Fruit fly (Drosophila melanogaster) whole organism, embryonic: ENCODE data around the gene CG44261.

Experiments
- B-H2 ChIP-seq: fragments of 200-800 bp; sonication (Bioruptor generic); optimal IDR thresholded peaks from 2 replicates; lab custom pipeline; 2018; ENCODE audit warnings: missing biosample characterization, mild to moderate bottlenecking, missing genetic modification characterization
- BtbVII ChIP-seq: fragments of 200-800 bp; sonication (Bioruptor generic); optimal IDR thresholded peaks from 3 replicates; lab custom pipeline; 2017; ENCODE audit warnings: missing biosample characterization, mild to moderate bottlenecking, missing genetic modification characterization
- CG10209 ChIP-seq: fragments of 200-800 bp; sonication (Bioruptor generic); optimal IDR thresholded peaks from 3 replicates; lab custom pipeline; 2017; ENCODE audit warnings: missing biosample characterization, mild to moderate bottlenecking, missing genetic modification characterization, missing genetic modification reagents
- CG10267 ChIP-seq: fragments of 200-800 bp; sonication (Bioruptor generic); optimal IDR thresholded peaks from 2 replicates; lab custom pipeline; 2018; ENCODE audit warnings: missing biosample characterization, mild to moderate bottlenecking, missing genetic modification characterization, moderate library complexity
- CG12744 ChIP-seq: fragments of 200-800 bp; sonication (Bioruptor generic); optimal IDR thresholded peaks from 2 replicates; lab custom pipeline; 2016; ENCODE audit warnings: missing biosample characterization, missing genetic modification characterization
- CG13296 ChIP-seq: fragments of 200-800 bp; sonication (Bioruptor generic); optimal IDR thresholded peaks from 3 replicates; lab custom pipeline; 2018; ENCODE audit warnings: missing biosample characterization, mild to moderate bottlenecking, missing genetic modification characterization
- CG14710 ChIP-seq: fragments of 200-800 bp; sonication (Bioruptor generic); optimal IDR thresholded peaks from 3 replicates; lab custom pipeline; 2019; ENCODE audit warnings: missing biosample characterization, mild to moderate bottlenecking, missing genetic modification characterization, moderate library complexity
- CG1529 ChIP-seq: fragments of 200-800 bp; sonication (Bioruptor generic); optimal IDR thresholded peaks from 3 replicates; lab custom pipeline; 2018; ENCODE audit warnings: missing biosample characterization, missing genetic modification characterization
- CG30020 ChIP-seq: fragments of 200-800 bp; optimal IDR thresholded peaks from 2 replicates; lab custom pipeline; 2019; ENCODE audit warnings: missing biosample characterization, mild to moderate bottlenecking, missing genetic modification characterization, moderate library complexity
- CG31441 ChIP-seq: fragments of 200-800 bp; sonication (Bioruptor generic); IDR thresholded peaks from 2 replicates; pipeline ENCODE4 v1.3.6; 2022; ENCODE audit warnings: missing biosample characterization, missing genetic modification characterization
- CG34224 ChIP-seq: fragments of 200-800 bp; sonication (Bioruptor generic); IDR thresholded peaks from 3 replicates; pipeline ENCODE4 v1.3.6; 2022; ENCODE audit warnings: missing biosample characterization, missing genetic modification characterization; ENCODE audit not compliant: partially characterized antibody
- CG3838 ChIP-seq: fragments of 200-800 bp; sonication (Bioruptor generic); optimal IDR thresholded peaks from 3 replicates; lab custom pipeline; 2016; ENCODE audit warnings: missing biosample characterization, missing genetic modification characterization
- CG3995 ChIP-seq: fragments of 200-800 bp; sonication (Bioruptor generic); optimal IDR thresholded peaks from 3 replicates; lab custom pipeline; 2016; ENCODE audit warnings: missing biosample characterization, missing genetic modification characterization
- CG42726 ChIP-seq: fragments of 200-800 bp; sonication (Bioruptor generic); IDR thresholded peaks from 2 replicates; pipeline ENCODE4 v1.3.6; 2022; ENCODE audit warnings: missing biosample characterization, missing genetic modification characterization; ENCODE audit not compliant: partially characterized antibody
- CG4424 ChIP-seq: fragments of 200-800 bp; sonication (Bioruptor generic); optimal IDR thresholded peaks from 3 replicates; lab custom pipeline; 2016; ENCODE audit warnings: missing biosample characterization, missing genetic modification characterization
- CG5953 ChIP-seq: fragments of 200-800 bp; sonication (Bioruptor generic); IDR thresholded peaks from 2 replicates; pipeline ENCODE4 v1.3.6; 2022; ENCODE audit warnings: missing biosample characterization, missing genetic modification characterization
- CoRest ChIP-seq: fragments of 200-800 bp; sonication (Bioruptor generic); optimal IDR thresholded peaks from 3 replicates; lab custom pipeline; 2018; ENCODE audit warnings: missing biosample characterization, mild to moderate bottlenecking, missing genetic modification characterization, moderate library complexity
- CrebB ChIP-seq: fragments of 200-800 bp; sonication (Bioruptor generic); optimal IDR thresholded peaks from 3 replicates; lab custom pipeline; 2018; ENCODE audit warnings: missing biosample characterization, mild to moderate bottlenecking, missing genetic modification characterization
- Dll ChIP-seq: fragments of 200-800 bp; sonication (Bioruptor generic); IDR thresholded peaks from 4 replicates; pipeline ENCODE4 v1.3.6; 2022; ENCODE audit warnings: missing biosample characterization, missing genetic modification characterization; ENCODE audit not compliant: partially characterized antibody
- Fer1 ChIP-seq: fragments of 200-800 bp; sonication (Bioruptor generic); optimal IDR thresholded peaks from 2 replicates; lab custom pipeline; 2017; ENCODE audit warnings: missing biosample characterization, mild to moderate bottlenecking, missing genetic modification characterization
- GATAe ChIP-seq: fragments of 200-800 bp; sonication (Bioruptor generic); conservative IDR thresholded peaks from 2 replicates; pipeline ENCODE4 v1.3.6; 2022; ENCODE audit warnings: missing biosample characterization, missing genetic modification characterization
- HLH4C ChIP-seq: fragments of 200-800 bp; sonication (Bioruptor generic); IDR thresholded peaks from 3 replicates; pipeline ENCODE4 v1.3.6; 2022; ENCODE audit warnings: missing biosample characterization, missing genetic modification characterization; ENCODE audit not compliant: partially characterized antibody
- Hsf ChIP-seq: fragments of 200-800 bp; sonication (Bioruptor generic); optimal IDR thresholded peaks from 3 replicates; lab custom pipeline; 2016; ENCODE audit warnings: missing biosample characterization, missing genetic modification characterization
- Med ChIP-seq: fragments of 200-800 bp; sonication (Bioruptor generic); peaks from one replicate; lab custom pipeline; 2016; ENCODE audit warnings: missing biosample characterization, missing genetic modification characterization, mild to moderate bottlenecking, inconsistent platforms, moderate library complexity
- Mes4 ChIP-seq: fragments of 200-800 bp; sonication (Bioruptor generic); optimal IDR thresholded peaks from 2 replicates; lab custom pipeline; 2016; ENCODE audit warnings: missing biosample characterization, missing genetic modification characterization
- Mrtf ChIP-seq: fragments of 200-800 bp; sonication (Bioruptor generic); IDR thresholded peaks from 3 replicates; pipeline ENCODE4 v1.3.6; 2022; ENCODE audit warnings: missing biosample characterization, missing genetic modification characterization
- Optix ChIP-seq: fragments of 200-800 bp; sonication (Bioruptor generic); IDR thresholded peaks from 3 replicates; pipeline ENCODE4 v1.3.6; 2022; ENCODE audit warnings: missing biosample characterization, missing genetic modification characterization
- Sin3A ChIP-seq: fragments of >200 bp; optimal IDR thresholded peaks from 2 replicates; lab custom pipeline; 2018
- Sox100B ChIP-seq: fragments of 200-800 bp; sonication (Bioruptor generic); optimal IDR thresholded peaks from 3 replicates; lab custom pipeline; 2018; ENCODE audit warnings: missing biosample characterization, mild to moderate bottlenecking, missing genetic modification characterization
- Spps ChIP-seq: fragments of 200-800 bp; sonication (Bioruptor generic); optimal IDR thresholded peaks from 2 replicates; lab custom pipeline; 2018; ENCODE audit warnings: missing biosample characterization, mild to moderate bottlenecking, missing genetic modification characterization
- Tbp ChIP-seq: fragments of >200 bp; optimal IDR thresholded peaks from 2 replicates; lab custom pipeline; 2018; ENCODE audit warnings: missing biosample characterization, missing genetic modification characterization
- br ChIP-seq: fragments of >200 bp; optimal IDR thresholded peaks from 2 replicates; lab custom pipeline; 2017
- dysf ChIP-seq: fragments of 200-800 bp; sonication (Bioruptor generic); IDR thresholded peaks from 3 replicates; pipeline ENCODE4 v1.3.6; 2022; ENCODE audit warnings: missing biosample characterization, missing genetic modification characterization
- en ChIP-seq: fragments of 200-800 bp; sonication (Bioruptor generic); optimal IDR thresholded peaks from 2 replicates; lab custom pipeline; 2016; ENCODE audit warnings: missing biosample characterization, missing genetic modification characterization
- fd102C ChIP-seq: fragments of 200-800 bp; sonication (Bioruptor generic); optimal IDR thresholded peaks from 2 replicates; lab custom pipeline; 2018; ENCODE audit warnings: missing biosample characterization, mild to moderate bottlenecking, missing genetic modification characterization, moderate library complexity
- ham ChIP-seq: fragments of 200-800 bp; sonication (Bioruptor generic); IDR thresholded peaks from 2 replicates; pipeline ENCODE4 v1.3.6; 2022; ENCODE audit warnings: missing biosample characterization, missing genetic modification characterization
- hbn ChIP-seq: fragments of 200-800 bp; sonication (Bioruptor generic); IDR thresholded peaks from 2 replicates; pipeline ENCODE4 v1.3.6; 2022; ENCODE audit warnings: missing biosample characterization, missing genetic modification characterization; ENCODE audit not compliant: partially characterized antibody
- inv ChIP-seq: fragments of 200-800 bp; sonication (Bioruptor generic); IDR thresholded peaks from 2 replicates; pipeline ENCODE4 v1.3.6; 2022; ENCODE audit warnings: missing biosample characterization, missing genetic modification characterization; ENCODE audit not compliant: partially characterized antibody
- lola ChIP-seq, 3 experiments: fragments of >200 bp in 2 of 3; fragments of 200-800 bp in 1 of 3; sonication (Bioruptor generic) in 1 of 3; optimal IDR thresholded peaks; 2 replicates each; lab custom pipeline; 2017 to 2019; ENCODE audit warnings: missing biosample characterization in 3 of 3, missing genetic modification characterization in 3 of 3, mild to moderate bottlenecking in 1 of 3, moderate library complexity in 1 of 3
- maf-S ChIP-seq: fragments of 200-800 bp; sonication (Bioruptor generic); optimal IDR thresholded peaks from 2 replicates; lab custom pipeline; 2016; ENCODE audit warnings: missing biosample characterization, missing genetic modification characterization
- nau ChIP-seq: fragments of 200-800 bp; sonication (Bioruptor generic); optimal IDR thresholded peaks from 3 replicates; lab custom pipeline; 2017; ENCODE audit warnings: missing biosample characterization, mild to moderate bottlenecking, missing genetic modification characterization, missing genetic modification reagents
- nmo ChIP-seq: fragments of 200-800 bp; sonication (Bioruptor generic); optimal IDR thresholded peaks from 2 replicates; lab custom pipeline; 2018; ENCODE audit warnings: missing biosample characterization, mild to moderate bottlenecking, missing genetic modification characterization, moderate library complexity
- org-1 ChIP-seq: fragments of 200-800 bp; sonication (Bioruptor generic); optimal IDR thresholded peaks from 2 replicates; lab custom pipeline; 2017; ENCODE audit warnings: missing biosample characterization, missing genetic modification characterization
- pzg ChIP-seq: fragments of 200-800 bp; sonication (Bioruptor generic); optimal IDR thresholded peaks from 3 replicates; lab custom pipeline; 2018; ENCODE audit warnings: missing biosample characterization, mild to moderate bottlenecking, missing genetic modification characterization, moderate library complexity
- slp2 ChIP-seq: fragments of 200-800 bp; sonication (Bioruptor generic); optimal IDR thresholded peaks from 2 replicates; lab custom pipeline; 2016; ENCODE audit warnings: missing biosample characterization, missing genetic modification characterization
- sqz ChIP-seq: fragments of 200-800 bp; sonication (Bioruptor generic); optimal IDR thresholded peaks from 3 replicates; lab custom pipeline; 2018; ENCODE audit warnings: missing biosample characterization, mild to moderate bottlenecking, missing genetic modification characterization
- tup ChIP-seq: fragments of 200-800 bp; sonication (Bioruptor generic); optimal IDR thresholded peaks from 2 replicates; lab custom pipeline; 2016; ENCODE audit warnings: missing biosample characterization, mild to moderate bottlenecking, missing genetic modification characterization, moderate library complexity
- unc-4 ChIP-seq: fragments of 200-800 bp; sonication (Bioruptor generic); IDR thresholded peaks from 2 replicates; pipeline ENCODE4 v1.3.6; 2022; ENCODE audit warnings: missing biosample characterization, missing genetic modification characterization; ENCODE audit not compliant: partially characterized antibody
- vvl ChIP-seq: fragments of 200-800 bp; sonication (Bioruptor generic); IDR thresholded peaks from 2 replicates; pipeline ENCODE4 v1.3.6; 2022; ENCODE audit warnings: missing biosample characterization, missing genetic modification characterization
- zen ChIP-seq: fragments of 200-800 bp; sonication (Bioruptor generic); optimal IDR thresholded peaks from 3 replicates; lab custom pipeline; 2018; ENCODE audit warnings: missing biosample characterization, mild to moderate bottlenecking, missing genetic modification characterization, moderate library complexity

CG44261 gene

DNA sequence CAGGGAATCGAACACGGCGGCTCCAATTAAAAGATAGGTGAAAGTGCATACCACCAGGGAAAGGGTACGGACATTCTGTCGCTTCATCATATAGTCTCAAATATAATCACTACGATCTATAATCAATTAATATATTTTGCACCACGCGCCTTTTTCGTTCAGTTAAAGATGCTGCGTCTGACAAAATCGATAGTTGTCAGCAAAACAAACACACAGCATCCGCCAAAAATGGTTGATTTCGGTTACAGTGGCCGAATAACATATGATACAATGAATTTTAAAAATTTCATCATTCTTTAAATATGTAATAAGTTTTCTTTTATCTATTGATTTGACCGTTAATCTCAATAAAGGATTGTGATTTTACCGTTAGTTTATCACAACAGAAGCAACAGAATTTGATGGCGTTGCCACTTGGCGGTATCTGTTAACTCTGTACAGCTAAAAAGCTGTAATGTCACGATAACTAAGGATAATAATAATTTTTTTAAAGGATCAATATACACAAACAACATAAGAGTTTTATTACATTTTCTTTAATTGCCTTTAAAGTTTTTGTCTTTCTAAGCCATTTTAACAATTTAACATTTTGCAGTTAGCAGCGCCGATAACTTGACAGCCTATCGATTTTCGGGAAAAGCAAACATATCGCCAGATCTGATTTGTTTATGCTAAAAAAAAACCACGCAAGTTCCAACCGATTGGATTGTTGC is 4.1 kb upstream of the CG44261 start, which contains the start of the genes Task7 and alpha-Man-IIa (continued):
- TF ChIP-seq fd102C (GFP tag; lab: Kevin White, UChicago) = no peak
- TF ChIP-seq Hsf (GFP tag; lab: Kevin White, UChicago) = no peak
- TF ChIP-seq Mes4 = no peak
- no peak for TF ChIP-seq Mrtf (GFP tag; lab: Robert Waterston, UW)
- peak; percentile 49; the same call in 1 of the 2 replicates for TF ChIP-seq unc-4
- peak; percentile 47 for TF ChIP-seq CG3995 (GFP tag; lab: Kevin White, UChicago)
- no peak for TF ChIP-seq B-H2 (GFP tag; lab: Kevin White, UChicago)
- TF ChIP-seq lola (GFP tag; optimal IDR thresholded peaks at IDR 0.05; lab: Kevin White, UChicago) = no peak
- no peak for TF ChIP-seq CG3838 (GFP tag; lab: Kevin White, UChicago)
- TF ChIP-seq BtbVII (GFP tag; lab: Kevin White, UChicago) = no peak
- TF ChIP-seq CG14710 (tag; lab: Kevin White, UChicago) = peak; percentile 35
- TF ChIP-seq Med = peak; percentile 50
- TF ChIP-seq Dll (GFP tag; lab: Robert Waterston, UW) = peak; percentile 74; the same call in 3 of the 4 replicates
- TF ChIP-seq en (GFP tag; lab: Kevin White, UChicago) = no peak
- no peak for TF ChIP-seq maf-S (GFP tag; lab: Kevin White, UChicago)
- no peak for TF ChIP-seq nau (GFP tag; lab: Kevin White, UChicago)
- peak; percentile 42 for TF ChIP-seq nmo (GFP tag; lab: Kevin White, UChicago)
- peak; percentile 38 for TF ChIP-seq pzg (GFP tag; lab: Kevin White, UChicago)
- TF ChIP-seq inv (GFP tag; lab: Robert Waterston, UW) = no peak
- TF ChIP-seq Optix = no peak
- TF ChIP-seq ham = no peak
- no peak for TF ChIP-seq Fer1 (GFP tag; lab: Kevin White, UChicago)
- TF ChIP-seq CoRest = peak; percentile 42
- TF ChIP-seq CG34224 = peak; percentile 47; the same call in 1 of the 3 replicates
- TF ChIP-seq zen (tag; lab: Kevin White, UChicago) = no peak
- no peak for TF ChIP-seq CG5953 (GFP tag; lab: Robert Waterston, UW)
- peak; percentile 24 for TF ChIP-seq Sin3A (lab: Kevin White, UChicago)
- TF ChIP-seq CG10267 (tag; lab: Kevin White, UChicago) = peak; percentile 42
- TF ChIP-seq br (lab: Kevin White, UChicago) = no peak
- no peak for TF ChIP-seq CG12744 (GFP tag; lab: Kevin White, UChicago)
- no peak for TF ChIP-seq CG10209 (GFP tag; lab: Kevin White, UChicago)
- TF ChIP-seq CG42726 (GFP tag; lab: Robert Waterston, UW) = no peak
- TF ChIP-seq vvl = no peak
- TF ChIP-seq slp2 (GFP tag; lab: Kevin White, UChicago) = no peak
- TF ChIP-seq CG4424 (GFP tag; lab: Kevin White, UChicago) = no peak
- no peak for TF ChIP-seq Tbp (GFP tag; lab: Kevin White, UChicago)
- no peak for TF ChIP-seq org-1 (GFP tag; lab: Kevin White, UChicago)
- TF ChIP-seq tup (GFP tag; lab: Kevin White, UChicago) = no peak
- TF ChIP-seq CG31441 (GFP tag; lab: Robert Waterston, UW) = no peak
- TF ChIP-seq dysf (GFP tag; lab: Robert Waterston, UW) = no peak
- peak; percentile 71 for TF ChIP-seq sqz (GFP tag; lab: Kevin White, UChicago)
- no peak for TF ChIP-seq GATAe (GFP tag; lab: Robert Waterston, UW)
- TF ChIP-seq CG30020 (tag; lab: Kevin White, UChicago) = no peak
- no peak for TF ChIP-seq CG1529 (GFP tag; lab: Kevin White, UChicago)
- peak; percentile 47; the same call in 2 of the 3 replicates for TF ChIP-seq HLH4C (GFP tag; lab: Robert Waterston, UW)
- no peak for TF ChIP-seq hbn (GFP tag; lab: Robert Waterston, UW)
- no peak for TF ChIP-seq Sox100B
- no peak for TF ChIP-seq CG13296
- no peak for TF ChIP-seq CrebB (tag; lab: Kevin White, UChicago)
- no peak for TF ChIP-seq Spps (tag; lab: Kevin White, UChicago)
